Fruit fly (Drosophila melanogaster) whole organism, embryonic: Measurements from ENCODE around the gene Drs.
A peak's percentile ranks its signal among the peaks of the same experiment; 100 is the strongest.

Source experiments
- Ada2b ChIP-seq: fragments of 200-800 bp; sonication (Bioruptor generic); IDR thresholded peaks from 2 replicates; pipeline ENCODE4 v1.3.6; 2022; ENCODE audit warnings: missing biosample characterization, missing genetic modification characterization
- Bdp1 ChIP-seq: fragments of 200-800 bp; sonication (Bioruptor generic); optimal IDR thresholded peaks from 3 replicates; lab custom pipeline; 2016; ENCODE audit warnings: missing biosample characterization, missing genetic modification characterization
- CG10209 ChIP-seq: fragments of 200-800 bp; sonication (Bioruptor generic); optimal IDR thresholded peaks from 3 replicates; lab custom pipeline; 2017; ENCODE audit warnings: missing biosample characterization, mild to moderate bottlenecking, missing genetic modification characterization, missing genetic modification reagents
- CG10267 ChIP-seq: fragments of 200-800 bp; sonication (Bioruptor generic); optimal IDR thresholded peaks from 2 replicates; lab custom pipeline; 2018; ENCODE audit warnings: missing biosample characterization, mild to moderate bottlenecking, missing genetic modification characterization, moderate library complexity
- CG10366 ChIP-seq: fragments of 200-800 bp; sonication (Bioruptor generic); IDR thresholded peaks from 2 replicates; pipeline ENCODE4 v1.3.6; 2022; ENCODE audit warnings: missing biosample characterization, missing genetic modification characterization
- CG10462 ChIP-seq: fragments of 200-800 bp; sonication (Bioruptor generic); optimal IDR thresholded peaks from 2 replicates; lab custom pipeline; 2016; ENCODE audit warnings: missing biosample characterization, missing genetic modification characterization
- CG11504 ChIP-seq: fragments of 200-800 bp; sonication (Bioruptor generic); optimal IDR thresholded peaks from 3 replicates; lab custom pipeline; 2019; ENCODE audit warnings: missing biosample characterization, mild to moderate bottlenecking, missing genetic modification characterization, moderate library complexity
- CG11723 ChIP-seq: fragments of 200-800 bp; sonication (Bioruptor generic); optimal IDR thresholded peaks from 2 replicates; lab custom pipeline; 2017; ENCODE audit warnings: missing biosample characterization, mild to moderate bottlenecking, missing genetic modification characterization
- CG13296 ChIP-seq: fragments of 200-800 bp; sonication (Bioruptor generic); optimal IDR thresholded peaks from 3 replicates; lab custom pipeline; 2018; ENCODE audit warnings: missing biosample characterization, mild to moderate bottlenecking, missing genetic modification characterization
- CG15073 ChIP-seq: fragments of 200-800 bp; sonication (Bioruptor generic); optimal IDR thresholded peaks from 2 replicates; lab custom pipeline; 2016; ENCODE audit warnings: missing biosample characterization, missing genetic modification characterization
- CG17802 ChIP-seq: fragments of 200-800 bp; sonication (Bioruptor generic); optimal IDR thresholded peaks from 2 replicates; lab custom pipeline; 2018; ENCODE audit warnings: missing biosample characterization, mild to moderate bottlenecking, missing genetic modification characterization, moderate library complexity
- CG18476 ChIP-seq: fragments of 200-800 bp; sonication (Bioruptor generic); optimal IDR thresholded peaks from 2 replicates; lab custom pipeline; 2016; ENCODE audit warnings: missing biosample characterization, mild to moderate bottlenecking, missing genetic modification characterization
- CG18599 ChIP-seq: fragments of 200-800 bp; sonication (Bioruptor generic); optimal IDR thresholded peaks from 3 replicates; lab custom pipeline; 2017; ENCODE audit warnings: missing biosample characterization, missing genetic modification characterization, mild to moderate bottlenecking, moderate library complexity, missing genetic modification reagents
- CG2199 ChIP-seq: fragments of 200-800 bp; sonication (Bioruptor generic); IDR thresholded peaks from 3 replicates; pipeline ENCODE4 v1.3.6; 2022; ENCODE audit warnings: missing biosample characterization, missing genetic modification characterization
- CG31441 ChIP-seq: fragments of 200-800 bp; sonication (Bioruptor generic); IDR thresholded peaks from 2 replicates; pipeline ENCODE4 v1.3.6; 2022; ENCODE audit warnings: missing biosample characterization, missing genetic modification characterization
- CG3163 ChIP-seq: fragments of 200-800 bp; sonication (Bioruptor generic); optimal IDR thresholded peaks from 3 replicates; lab custom pipeline; 2016; ENCODE audit warnings: missing biosample characterization, missing genetic modification characterization
- CG4424 ChIP-seq: fragments of 200-800 bp; sonication (Bioruptor generic); optimal IDR thresholded peaks from 3 replicates; lab custom pipeline; 2016; ENCODE audit warnings: missing biosample characterization, missing genetic modification characterization
- CG4730 ChIP-seq: fragments of 200-800 bp; sonication (Bioruptor generic); IDR thresholded peaks from 2 replicates; pipeline ENCODE4 v1.3.6; 2022; ENCODE audit warnings: missing biosample characterization, missing genetic modification characterization
- CG7556 ChIP-seq: fragments of 200-800 bp; sonication (Bioruptor generic); optimal IDR thresholded peaks from 2 replicates; lab custom pipeline; 2017; ENCODE audit warnings: missing biosample characterization, mild to moderate bottlenecking, missing genetic modification characterization
- CG8290 ChIP-seq, 3 experiments: fragments of 200-800 bp; sonication (Bioruptor generic); optimal IDR thresholded peaks; 2 replicates each; lab custom pipeline; 2016 to 2019; ENCODE audit warnings: missing biosample characterization in 3 of 3, missing genetic modification characterization in 3 of 3, mild to moderate bottlenecking in 2 of 3, moderate library complexity in 1 of 3
- D19A ChIP-seq: fragments of 200-800 bp; optimal IDR thresholded peaks from 3 replicates; lab custom pipeline; 2019; ENCODE audit warnings: missing biosample characterization, mild to moderate bottlenecking, missing genetic modification characterization, moderate library complexity
- E2f2 ChIP-seq: fragments of 200-800 bp; sonication (Bioruptor generic); IDR thresholded peaks from 2 replicates; pipeline ENCODE4 v1.3.6; 2022; ENCODE audit warnings: missing biosample characterization, missing genetic modification characterization
- Eip74EF ChIP-seq, 2 experiments: fragments of 200-800 bp in 1 of 2; fragments of >200 bp in 1 of 2; sonication (Bioruptor generic) in 1 of 2; optimal IDR thresholded peaks; 2 replicates each; lab custom pipeline; 2017 to 2019; ENCODE audit warnings: missing biosample characterization in 2 of 2, missing genetic modification characterization in 2 of 2, mild to moderate bottlenecking in 1 of 2, moderate library complexity in 1 of 2
- Hsf ChIP-seq: fragments of 200-800 bp; sonication (Bioruptor generic); optimal IDR thresholded peaks from 3 replicates; lab custom pipeline; 2016; ENCODE audit warnings: missing biosample characterization, missing genetic modification characterization
- Oli ChIP-seq: fragments of 200-800 bp; sonication (Bioruptor generic); optimal IDR thresholded peaks from 2 replicates; lab custom pipeline; 2018; ENCODE audit warnings: missing biosample characterization, mild to moderate bottlenecking, missing genetic modification characterization, moderate library complexity
- PHDP ChIP-seq: fragments of 200-800 bp; sonication (Bioruptor generic); optimal IDR thresholded peaks from 3 replicates; lab custom pipeline; 2018; ENCODE audit warnings: missing biosample characterization, mild to moderate bottlenecking, missing genetic modification characterization, moderate library complexity
- Scr ChIP-seq: fragments of 200-800 bp; sonication (Bioruptor generic); IDR thresholded peaks from 2 replicates; pipeline ENCODE4 v1.3.6; 2022; ENCODE audit warnings: missing biosample characterization, missing genetic modification characterization; ENCODE audit not compliant: partially characterized antibody
- Side ChIP-seq: fragments of 200-800 bp; sonication (Bioruptor generic); optimal IDR thresholded peaks from 2 replicates; lab custom pipeline; 2016; ENCODE audit warnings: missing biosample characterization, missing genetic modification characterization
- Trl ChIP-seq, 3 experiments: fragments of >200 bp in 2 of 3; fragments of 200-800 bp in 1 of 3; sonication (Bioruptor generic) in 1 of 3; optimal IDR thresholded peaks; 2 replicates in 1 of 3; 3 replicates in 2 of 3; lab custom pipeline; 2016 to 2017; ENCODE audit warnings: missing biosample characterization in 1 of 3, missing genetic modification characterization in 1 of 3
- chinmo ChIP-seq: fragments of 200-800 bp; sonication (Bioruptor generic); IDR thresholded peaks from 4 replicates; pipeline ENCODE4 v1.3.6; 2022; ENCODE audit warnings: missing biosample characterization, missing genetic modification characterization; ENCODE audit not compliant: partially characterized antibody
- crol ChIP-seq: fragments of 200-800 bp; sonication (Bioruptor generic); IDR thresholded peaks from 2 replicates; pipeline ENCODE4 v1.3.6; 2022; ENCODE audit warnings: missing biosample characterization, missing genetic modification characterization
- dpn ChIP-seq, 2 experiments: fragments of 200-800 bp; sonication (Bioruptor generic); optimal IDR thresholded peaks; 3 replicates each; lab custom pipeline; 2016; ENCODE audit warnings: missing biosample characterization in 2 of 2, missing genetic modification characterization in 2 of 2
- esg ChIP-seq: fragments of 200-800 bp; sonication (Bioruptor generic); conservative IDR thresholded peaks from 2 replicates; pipeline ENCODE4 v1.3.6; 2022; ENCODE audit warnings: missing biosample characterization, missing genetic modification characterization
- fd3F ChIP-seq: fragments of 200-800 bp; sonication (Bioruptor generic); optimal IDR thresholded peaks from 2 replicates; lab custom pipeline; 2018; ENCODE audit warnings: missing biosample characterization, mild to moderate bottlenecking, missing genetic modification characterization, moderate library complexity
- gcm ChIP-seq: fragments of 200-800 bp; sonication (Bioruptor generic); optimal IDR thresholded peaks from 2 replicates; lab custom pipeline; 2019; ENCODE audit warnings: missing biosample characterization, mild to moderate bottlenecking, missing genetic modification characterization, moderate library complexity
- gem ChIP-seq: fragments of 200-800 bp; sonication (Bioruptor generic); optimal IDR thresholded peaks from 2 replicates; lab custom pipeline; 2019; ENCODE audit warnings: missing biosample characterization, mild to moderate bottlenecking, missing genetic modification characterization, moderate library complexity
- gfzf ChIP-seq: fragments of 200-800 bp; sonication (Bioruptor generic); optimal IDR thresholded peaks from 2 replicates; lab custom pipeline; 2016; ENCODE audit warnings: missing biosample characterization, mild to moderate bottlenecking, missing genetic modification characterization, moderate library complexity
- gsb-n ChIP-seq: fragments of 200-800 bp; sonication (Bioruptor generic); optimal IDR thresholded peaks from 3 replicates; lab custom pipeline; 2018; ENCODE audit warnings: missing biosample characterization, mild to moderate bottlenecking, missing genetic modification characterization
- mld ChIP-seq: fragments of 200-800 bp; sonication (Bioruptor generic); IDR thresholded peaks from 3 replicates; pipeline ENCODE4 v1.3.6; 2022; ENCODE audit warnings: missing biosample characterization, missing genetic modification characterization; ENCODE audit not compliant: partially characterized antibody
- onecut ChIP-seq: fragments of 200-800 bp; sonication (Bioruptor generic); IDR thresholded peaks from 2 replicates; pipeline ENCODE4 v1.3.6; 2022; ENCODE audit warnings: missing biosample characterization, missing genetic modification characterization
- pan ChIP-seq, 4 experiments: fragments of >200 bp in 3 of 4; fragments of 200-800 bp in 1 of 4; sonication (Bioruptor generic) in 1 of 4; optimal IDR thresholded peaks in 3 of 4; IDR thresholded peaks in 1 of 4; 2 replicates each; pipeline versions ENCODE4 v1.3.6 to Lab custom; 2017 to 2022; ENCODE audit warnings: missing biosample characterization in 2 of 4, missing genetic modification characterization in 2 of 4, mixed read lengths in 1 of 4
- sens ChIP-seq: fragments of 200-800 bp; sonication (Bioruptor generic); peaks from one replicate; lab custom pipeline; 2016; ENCODE audit warnings: missing biosample characterization, missing genetic modification characterization
- trem ChIP-seq: fragments of 200-800 bp; optimal IDR thresholded peaks from 3 replicates; lab custom pipeline; 2019; ENCODE audit warnings: missing biosample characterization, mild to moderate bottlenecking, missing genetic modification characterization, moderate library complexity
- tup ChIP-seq: fragments of 200-800 bp; sonication (Bioruptor generic); optimal IDR thresholded peaks from 2 replicates; lab custom pipeline; 2016; ENCODE audit warnings: missing biosample characterization, mild to moderate bottlenecking, missing genetic modification characterization, moderate library complexity
- twi ChIP-seq: fragments of 200-800 bp; optimal IDR thresholded peaks from 2 replicates; lab custom pipeline; 2019; ENCODE audit warnings: missing biosample characterization, mild to moderate bottlenecking, missing genetic modification characterization, moderate library complexity
- zen ChIP-seq: fragments of 200-800 bp; sonication (Bioruptor generic); optimal IDR thresholded peaks from 3 replicates; lab custom pipeline; 2018; ENCODE audit warnings: missing biosample characterization, mild to moderate bottlenecking, missing genetic modification characterization, moderate library complexity

Drs gene

DNA sequence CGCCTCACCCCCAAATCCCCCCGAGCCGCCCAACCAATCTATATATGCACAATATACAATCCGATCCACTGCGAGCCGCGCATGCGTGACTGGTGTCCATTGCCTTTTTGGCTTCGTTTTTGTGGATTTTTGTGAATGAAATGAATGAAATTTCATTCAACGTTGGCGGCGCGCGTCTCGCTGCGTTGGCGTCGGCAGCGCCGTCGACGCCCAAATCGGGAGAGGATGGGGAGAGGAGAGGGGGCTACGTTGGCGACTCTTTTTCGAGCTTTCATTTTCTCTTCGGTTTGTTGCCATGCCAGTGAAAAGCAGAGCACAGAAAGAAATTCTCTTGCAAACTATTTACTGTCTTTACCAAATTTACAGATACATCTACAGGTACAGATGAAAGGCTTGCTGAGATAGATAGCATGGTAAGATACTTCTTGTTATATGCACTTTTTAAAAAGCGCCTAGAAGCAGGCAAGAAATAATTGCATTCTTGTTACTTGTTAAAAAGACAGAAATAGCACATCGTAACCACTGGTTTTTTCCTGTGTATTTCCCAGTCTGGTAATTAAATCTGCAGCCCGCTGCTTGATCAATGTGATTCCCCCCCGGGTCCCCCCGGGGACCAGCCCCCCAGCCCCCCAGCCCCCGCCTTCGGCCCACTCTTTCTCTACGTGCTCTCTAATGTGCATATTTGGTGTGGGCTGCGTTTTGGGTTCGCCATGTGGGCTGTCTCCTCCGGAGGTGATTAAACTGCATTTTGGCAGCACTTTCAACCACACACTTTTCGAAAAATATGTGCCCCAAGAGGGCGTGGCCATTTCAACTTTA is 11.1 kb downstream of the Drs start (continued):
- TF ChIP-seq CG7556 (GFP tag; lab: Kevin White, UChicago) = peak; percentile 16
- no peak for TF ChIP-seq CG13296 (GFP tag; lab: Kevin White, UChicago)
- TF ChIP-seq gem (tag; lab: Kevin White, UChicago) = peak; percentile 59
- peak; percentile 89 for TF ChIP-seq sens (GFP tag; lab: Kevin White, UChicago)
- TF ChIP-seq CG10462 (GFP tag; lab: Kevin White, UChicago) = no peak
- peak; percentile 10 for TF ChIP-seq CG18599
- no peak for TF ChIP-seq Ada2b
- TF ChIP-seq CG15073 (GFP tag; lab: Kevin White, UChicago) = no peak
- peak; percentile 10; the same call in 1 of the 2 replicates for TF ChIP-seq Scr (GFP tag; lab: Robert Waterston, UW)
- TF ChIP-seq gcm = peak; percentile 14
- no peak for TF ChIP-seq E2f2 (GFP tag; lab: Robert Waterston, UW)
- TF ChIP-seq CG10267 (tag; lab: Kevin White, UChicago) = peak; percentile 22
- peak; percentile 52 for TF ChIP-seq CG4424 (GFP tag; lab: Kevin White, UChicago)
- no peak for TF ChIP-seq pan (optimal IDR thresholded peaks at IDR 0.05; lab: Kevin White, UChicago)
- peak; percentile 39 to 40 for TF ChIP-seq pan (GFP tag; optimal IDR thresholded peaks at IDR 0.05 in 1 of 2, IDR thresholded peaks at IDR 0.05 in 1 of 2)
- peak; percentile 47 for TF ChIP-seq D19A (tag; lab: Kevin White, UChicago)
- no peak for TF ChIP-seq Bdp1 (GFP tag; lab: Kevin White, UChicago)
- TF ChIP-seq trem = peak; percentile 22
- peak; percentile 25; the same call in 1 of the 3 replicates for TF ChIP-seq CG2199 (GFP tag; lab: Robert Waterston, UW)
- TF ChIP-seq CG8290 (GFP tag; optimal IDR thresholded peaks at IDR 0.05; lab: Kevin White, UChicago) = peak; percentile 17
- peak; percentile 22 to 79 for TF ChIP-seq CG8290 (tag; optimal IDR thresholded peaks at IDR 0.05; lab: Kevin White, UChicago)
- TF ChIP-seq dpn (GFP tag; optimal IDR thresholded peaks at IDR 0.05; lab: Kevin White, UChicago) = peak in 1 of 2 experiments; percentile 47
- no peak for TF ChIP-seq Side (GFP tag; lab: Kevin White, UChicago)
- no peak for TF ChIP-seq gfzf (GFP tag; lab: Kevin White, UChicago)
- TF ChIP-seq onecut (GFP tag; lab: Robert Waterston, UW) = peak; percentile 40; the same call in 1 of the 2 replicates
- peak; percentile 76 for TF ChIP-seq CG11504
- TF ChIP-seq PHDP (tag; lab: Kevin White, UChicago) = peak; percentile 36
- TF ChIP-seq crol (GFP tag; lab: Robert Waterston, UW) = peak; percentile 89
- TF ChIP-seq CG3163 = peak; percentile 54
- peak; percentile 74 for TF ChIP-seq CG31441 (GFP tag; lab: Robert Waterston, UW)
- TF ChIP-seq zen (tag; lab: Kevin White, UChicago) = peak; percentile 4
- TF ChIP-seq chinmo (GFP tag; lab: Robert Waterston, UW) = 0 out of 4 replicates have a peak, but pooled peaks have one; percentile 23
- no peak for TF ChIP-seq mld (GFP tag; lab: Robert Waterston, UW)
- no peak for TF ChIP-seq tup (GFP tag; lab: Kevin White, UChicago)
- no peak for TF ChIP-seq CG18476 (GFP tag; lab: Kevin White, UChicago)
- peak; percentile 22; the same call in 1 of the 2 replicates for TF ChIP-seq CG10366 (GFP tag; lab: Robert Waterston, UW)
- TF ChIP-seq gsb-n (tag; lab: Kevin White, UChicago) = peak; percentile 12
- TF ChIP-seq CG4730 = 0 out of 2 replicates have a peak, but pooled peaks have one; percentile 11
- TF ChIP-seq esg (GFP tag; lab: Robert Waterston, UW) = peak; percentile 38
- no peak for TF ChIP-seq fd3F (GFP tag; lab: Kevin White, UChicago)
- TF ChIP-seq Hsf (GFP tag; lab: Kevin White, UChicago) = peak; percentile 20
- peak; percentile 5 for TF ChIP-seq CG10209 (GFP tag; lab: Kevin White, UChicago)
- no peak for TF ChIP-seq Eip74EF (GFP tag; optimal IDR thresholded peaks at IDR 0.05; lab: Kevin White, UChicago)
- TF ChIP-seq CG17802 (tag; lab: Kevin White, UChicago) = peak; percentile 27
- peak in 1 of 2 experiments; percentile 7 for TF ChIP-seq Trl (optimal IDR thresholded peaks at IDR 0.05; lab: Kevin White, UChicago)
- no peak for TF ChIP-seq Trl (GFP tag; optimal IDR thresholded peaks at IDR 0.05; lab: Kevin White, UChicago)
- peak; percentile 47 for TF ChIP-seq Oli (tag; lab: Kevin White, UChicago)
- peak; percentile 40 for TF ChIP-seq CG11723
- TF ChIP-seq twi (tag; lab: Kevin White, UChicago) = peak; percentile 5
